Fruit fly (Drosophila melanogaster) whole organism, embryonic: ENCODE data around the gene NdufV3.
A peak's percentile ranks its signal among the peaks of the same experiment; 100 is the strongest.

Experiments used
- Abd-B ChIP-seq: fragments of 200-800 bp; sonication (Bioruptor generic); optimal IDR thresholded peaks from 2 replicates; lab custom pipeline; 2018; ENCODE audit warnings: missing biosample characterization, mild to moderate bottlenecking, missing genetic modification characterization, moderate library complexity
- Atf6 ChIP-seq: fragments of 200-800 bp; sonication (Bioruptor generic); IDR thresholded peaks from 2 replicates; pipeline ENCODE4 v1.3.6; 2022; ENCODE audit warnings: missing biosample characterization, missing genetic modification characterization
- B-H1 ChIP-seq: fragments of 200-800 bp; sonication (Bioruptor generic); IDR thresholded peaks from 3 replicates; pipeline ENCODE4 v1.3.6; 2022; ENCODE audit warnings: missing biosample characterization, missing genetic modification characterization
- CG12071 ChIP-seq: fragments of 200-800 bp; sonication (Bioruptor generic); optimal IDR thresholded peaks from 3 replicates; lab custom pipeline; 2018; ENCODE audit warnings: missing biosample characterization, mild to moderate bottlenecking, missing genetic modification characterization
- CG13894 ChIP-seq: fragments of 200-800 bp; sonication (Bioruptor generic); optimal IDR thresholded peaks from 3 replicates; lab custom pipeline; 2018; ENCODE audit warnings: missing biosample characterization, mild to moderate bottlenecking, missing genetic modification characterization, moderate library complexity
- CG15073 ChIP-seq: fragments of 200-800 bp; sonication (Bioruptor generic); optimal IDR thresholded peaks from 2 replicates; lab custom pipeline; 2016; ENCODE audit warnings: missing biosample characterization, missing genetic modification characterization
- CG15269 ChIP-seq: fragments of 200-800 bp; sonication (Bioruptor generic); optimal IDR thresholded peaks from 2 replicates; lab custom pipeline; 2018; ENCODE audit warnings: missing biosample characterization, mild to moderate bottlenecking, missing genetic modification characterization, moderate library complexity
- CG18764 ChIP-seq: fragments of 200-800 bp; sonication (Bioruptor generic); optimal IDR thresholded peaks from 3 replicates; lab custom pipeline; 2016; ENCODE audit warnings: missing biosample characterization, missing genetic modification characterization
- CG2712 ChIP-seq: fragments of 200-800 bp; optimal IDR thresholded peaks from 3 replicates; lab custom pipeline; 2019; ENCODE audit warnings: missing biosample characterization, mild to moderate bottlenecking, missing genetic modification characterization, moderate library complexity
- CG2875 ChIP-seq: fragments of 200-800 bp; sonication (Bioruptor generic); optimal IDR thresholded peaks from 2 replicates; lab custom pipeline; 2017; ENCODE audit warnings: missing biosample characterization, mild to moderate bottlenecking, missing genetic modification characterization, missing genetic modification reagents
- CG31441 ChIP-seq: fragments of 200-800 bp; sonication (Bioruptor generic); IDR thresholded peaks from 2 replicates; pipeline ENCODE4 v1.3.6; 2022; ENCODE audit warnings: missing biosample characterization, missing genetic modification characterization
- CG3281 ChIP-seq: fragments of 200-800 bp; sonication (Bioruptor generic); optimal IDR thresholded peaks from 3 replicates; lab custom pipeline; 2017; ENCODE audit warnings: missing biosample characterization, mild to moderate bottlenecking, missing genetic modification characterization
- CG3847 ChIP-seq: fragments of 200-800 bp; sonication (Bioruptor generic); IDR thresholded peaks from 2 replicates; pipeline ENCODE4 v1.3.6; 2022; ENCODE audit warnings: missing biosample characterization, missing genetic modification characterization
- CG4282 ChIP-seq: fragments of 200-800 bp; sonication (Bioruptor generic); optimal IDR thresholded peaks from 2 replicates; lab custom pipeline; 2016; ENCODE audit warnings: missing biosample characterization, missing genetic modification characterization
- Dp ChIP-seq: fragments of 200-800 bp; sonication (Bioruptor generic); optimal IDR thresholded peaks from 2 replicates; lab custom pipeline; 2018; ENCODE audit warnings: missing biosample characterization, mild to moderate bottlenecking, missing genetic modification characterization, moderate library complexity
- Dref ChIP-seq: fragments of 200-800 bp; sonication (Bioruptor generic); IDR thresholded peaks from 2 replicates; pipeline ENCODE4 v1.3.6; 2022; ENCODE audit warnings: missing biosample characterization, missing genetic modification characterization
- Ets65A ChIP-seq: fragments of 200-800 bp; sonication (Bioruptor generic); peaks from one replicate; lab custom pipeline; 2016; ENCODE audit warnings: missing biosample characterization, missing genetic modification characterization
- Gug ChIP-seq: fragments of 200-800 bp; sonication (Bioruptor generic); IDR thresholded peaks from 4 replicates; pipeline ENCODE4 v1.3.6; 2022; ENCODE audit warnings: missing biosample characterization, missing genetic modification characterization
- HmgD ChIP-seq: fragments of 200-800 bp; sonication (Bioruptor generic); optimal IDR thresholded peaks from 3 replicates; lab custom pipeline; 2016; ENCODE audit warnings: missing biosample characterization, missing genetic modification characterization
- Hr39 ChIP-seq: fragments of >200 bp; optimal IDR thresholded peaks from 2 replicates; lab custom pipeline; 2017
- Mad ChIP-seq: fragments of 200-800 bp; sonication (Bioruptor generic); optimal IDR thresholded peaks from 2 replicates; lab custom pipeline; 2016; ENCODE audit warnings: missing biosample characterization, missing genetic modification characterization
- Oaz ChIP-seq: fragments of 200-800 bp; sonication (Bioruptor generic); IDR thresholded peaks from 2 replicates; pipeline ENCODE4 v1.3.6; 2022; ENCODE audit warnings: missing biosample characterization, missing genetic modification characterization
- Ptx1 ChIP-seq: fragments of 200-800 bp; sonication (Bioruptor generic); IDR thresholded peaks from 2 replicates; pipeline ENCODE4 v1.3.6; 2022; ENCODE audit warnings: missing biosample characterization, missing genetic modification characterization
- Ssrp ChIP-seq: fragments of 200-800 bp; sonication (Bioruptor generic); optimal IDR thresholded peaks from 2 replicates; lab custom pipeline; 2018; ENCODE audit warnings: missing biosample characterization, mild to moderate bottlenecking, missing genetic modification characterization, moderate library complexity
- Vsx1 ChIP-seq: fragments of 200-800 bp; sonication (Bioruptor generic); optimal IDR thresholded peaks from 2 replicates; lab custom pipeline; 2017; ENCODE audit warnings: missing biosample characterization, mild to moderate bottlenecking, missing genetic modification characterization, missing genetic modification reagents
- Xrp1 ChIP-seq: fragments of 200-800 bp; sonication (Bioruptor generic); IDR thresholded peaks from 2 replicates; pipeline ENCODE4 v1.3.6; 2022; ENCODE audit warnings: missing biosample characterization, missing genetic modification characterization
- YL-1 ChIP-seq: fragments of 200-800 bp; sonication (Bioruptor generic); optimal IDR thresholded peaks from 3 replicates; lab custom pipeline; 2017; ENCODE audit warnings: missing biosample characterization, mild to moderate bottlenecking, missing genetic modification characterization
- amos ChIP-seq: fragments of 200-800 bp; sonication (Bioruptor generic); IDR thresholded peaks from 2 replicates; pipeline ENCODE4 v1.3.6; 2022; ENCODE audit warnings: missing biosample characterization, missing genetic modification characterization; ENCODE audit not compliant: partially characterized antibody
- br ChIP-seq: fragments of >200 bp; optimal IDR thresholded peaks from 2 replicates; lab custom pipeline; 2017
- cg ChIP-seq: fragments of 200-800 bp; sonication (Bioruptor generic); optimal IDR thresholded peaks from 3 replicates; lab custom pipeline; 2019; ENCODE audit warnings: missing biosample characterization, mild to moderate bottlenecking, missing genetic modification characterization, moderate library complexity
- da ChIP-seq: fragments of 200-800 bp; sonication (Bioruptor generic); optimal IDR thresholded peaks from 2 replicates; lab custom pipeline; 2016; ENCODE audit warnings: missing biosample characterization, missing genetic modification characterization
- disco-r ChIP-seq: fragments of 200-800 bp; sonication (Bioruptor generic); optimal IDR thresholded peaks from 2 replicates; lab custom pipeline; 2016; ENCODE audit warnings: missing biosample characterization, missing genetic modification characterization
- dmrt11E ChIP-seq: fragments of 200-800 bp; sonication (Bioruptor generic); optimal IDR thresholded peaks from 3 replicates; lab custom pipeline; 2018; ENCODE audit warnings: missing biosample characterization, mild to moderate bottlenecking, missing genetic modification characterization, moderate library complexity
- esg ChIP-seq: fragments of 200-800 bp; sonication (Bioruptor generic); conservative IDR thresholded peaks from 2 replicates; pipeline ENCODE4 v1.3.6; 2022; ENCODE audit warnings: missing biosample characterization, missing genetic modification characterization
- ewg ChIP-seq: fragments of 200-800 bp; sonication (Bioruptor generic); optimal IDR thresholded peaks from 3 replicates; lab custom pipeline; 2017; ENCODE audit warnings: mild to moderate bottlenecking, missing biosample characterization, missing genetic modification reagents, missing genetic modification characterization
- fd64A ChIP-seq: fragments of 200-800 bp; sonication (Bioruptor generic); optimal IDR thresholded peaks from 3 replicates; lab custom pipeline; 2018; ENCODE audit warnings: missing biosample characterization, mild to moderate bottlenecking, missing genetic modification characterization
- gcm ChIP-seq: fragments of 200-800 bp; sonication (Bioruptor generic); optimal IDR thresholded peaks from 2 replicates; lab custom pipeline; 2019; ENCODE audit warnings: missing biosample characterization, mild to moderate bottlenecking, missing genetic modification characterization, moderate library complexity
- gcm2 ChIP-seq: fragments of 200-800 bp; sonication (Bioruptor generic); optimal IDR thresholded peaks from 2 replicates; lab custom pipeline; 2016; ENCODE audit warnings: missing biosample characterization, missing genetic modification characterization
- grau ChIP-seq: fragments of 200-800 bp; optimal IDR thresholded peaks from 3 replicates; lab custom pipeline; 2019; ENCODE audit warnings: missing biosample characterization, mild to moderate bottlenecking, missing genetic modification characterization, moderate library complexity
- h ChIP-seq: fragments of >200 bp; optimal IDR thresholded peaks from 2 replicates; lab custom pipeline; 2017
- kni ChIP-seq: fragments of 200-800 bp; sonication (Bioruptor generic); optimal IDR thresholded peaks from 3 replicates; lab custom pipeline; 2017; ENCODE audit warnings: mild to moderate bottlenecking, missing biosample characterization, missing genetic modification reagents, missing genetic modification characterization
- knrl ChIP-seq: fragments of 200-800 bp; sonication (Bioruptor generic); IDR thresholded peaks from 3 replicates; pipeline ENCODE4 v1.3.6; 2022; ENCODE audit warnings: missing biosample characterization, missing genetic modification characterization; ENCODE audit not compliant: partially characterized antibody
- otp ChIP-seq: fragments of 200-800 bp; sonication (Bioruptor generic); IDR thresholded peaks from 3 replicates; pipeline ENCODE4, ENCODE4 v1.3.6; 2022; ENCODE audit warnings: missing biosample characterization, missing genetic modification characterization
- peb ChIP-seq: fragments of 200-800 bp; sonication (Bioruptor generic); IDR thresholded peaks from 2 replicates; pipeline ENCODE4 v1.3.6; 2022; ENCODE audit warnings: missing biosample characterization, missing genetic modification characterization
- pho ChIP-seq: fragments of 200-800 bp; sonication (Bioruptor generic); optimal IDR thresholded peaks from 2 replicates; lab custom pipeline; 2016; ENCODE audit warnings: missing biosample characterization, missing genetic modification characterization
- pros ChIP-seq: fragments of 200-800 bp; sonication (Bioruptor generic); optimal IDR thresholded peaks from 3 replicates; lab custom pipeline; 2019; ENCODE audit warnings: missing biosample characterization, mild to moderate bottlenecking, missing genetic modification characterization, moderate library complexity
- salm ChIP-seq: fragments of 200-800 bp; sonication (Bioruptor generic); optimal IDR thresholded peaks from 2 replicates; lab custom pipeline; 2018; ENCODE audit warnings: missing biosample characterization, mild to moderate bottlenecking, missing genetic modification characterization
- ssp ChIP-seq: fragments of 200-800 bp; sonication (Bioruptor generic); IDR thresholded peaks from 2 replicates; pipeline ENCODE4 v1.3.6; 2022; ENCODE audit warnings: missing biosample characterization, missing genetic modification characterization
- tio ChIP-seq: fragments of 200-800 bp; sonication (Bioruptor generic); optimal IDR thresholded peaks from 2 replicates; lab custom pipeline; 2017; ENCODE audit warnings: missing biosample characterization, missing genetic modification characterization, inconsistent platforms
- twi ChIP-seq: fragments of 200-800 bp; optimal IDR thresholded peaks from 2 replicates; lab custom pipeline; 2019; ENCODE audit warnings: missing biosample characterization, mild to moderate bottlenecking, missing genetic modification characterization, moderate library complexity
- unc-4 ChIP-seq: fragments of 200-800 bp; sonication (Bioruptor generic); IDR thresholded peaks from 2 replicates; pipeline ENCODE4 v1.3.6; 2022; ENCODE audit warnings: missing biosample characterization, missing genetic modification characterization; ENCODE audit not compliant: partially characterized antibody
- unpg ChIP-seq: fragments of 200-800 bp; sonication (Bioruptor generic); optimal IDR thresholded peaks from 3 replicates; lab custom pipeline; 2018; ENCODE audit warnings: missing biosample characterization, mild to moderate bottlenecking, missing genetic modification characterization, moderate library complexity
- wdn ChIP-seq: fragments of 200-800 bp; sonication (Bioruptor generic); IDR thresholded peaks from 2 replicates; pipeline ENCODE4 v1.3.6; 2022; ENCODE audit warnings: missing biosample characterization, missing genetic modification characterization

NdufV3 gene

DNA sequence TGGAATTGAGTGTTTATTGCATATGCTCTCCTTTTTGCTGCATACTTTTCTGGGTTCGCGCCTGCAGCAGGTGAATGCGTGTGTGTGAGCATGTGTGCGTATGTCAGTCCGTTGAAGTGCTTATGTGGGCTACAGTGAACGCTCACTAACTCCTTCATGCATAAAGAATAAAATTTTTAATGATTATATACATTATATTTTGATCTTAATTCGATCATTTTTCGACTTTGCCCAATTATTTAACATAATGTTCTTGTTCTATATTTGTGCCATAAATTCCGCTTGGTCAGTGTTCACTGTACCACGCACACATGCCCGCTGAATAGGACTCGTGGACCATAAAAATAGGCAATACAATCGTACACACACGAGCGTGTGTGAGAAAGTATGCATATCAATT lies 21.0 kb downstream of the NdufV3 start (continued):
- TF ChIP-seq unpg (GFP tag; lab: Kevin White, UChicago), result no peak
- TF ChIP-seq otp (GFP tag; lab: Robert Waterston, UW), result no peak
- no peak for TF ChIP-seq cg (GFP tag; lab: Kevin White, UChicago)
- TF ChIP-seq Ets65A, result no peak
- TF ChIP-seq dmrt11E (tag; lab: Kevin White, UChicago), result no peak
- no peak for TF ChIP-seq YL-1 (GFP tag; lab: Kevin White, UChicago)
- no peak for TF ChIP-seq salm (tag; lab: Kevin White, UChicago)
- TF ChIP-seq fd64A (GFP tag; lab: Kevin White, UChicago), result no peak
- no peak for TF ChIP-seq CG3847 (GFP tag; lab: Robert Waterston, UW)
- no peak for TF ChIP-seq Mad (GFP tag; lab: Kevin White, UChicago)
- TF ChIP-seq unc-4, result no peak
- TF ChIP-seq ssp (GFP tag; lab: Robert Waterston, UW), result peak; percentile 9; the same call in 1 of the 2 replicates
- TF ChIP-seq CG2712 (tag; lab: Kevin White, UChicago), result peak; percentile 30
- TF ChIP-seq Ssrp (tag; lab: Kevin White, UChicago), result no peak
- no peak for TF ChIP-seq ewg (GFP tag; lab: Kevin White, UChicago)
- peak; percentile 74 for TF ChIP-seq grau (tag; lab: Kevin White, UChicago)
- TF ChIP-seq da (GFP tag; lab: Kevin White, UChicago), result no peak
- no peak for TF ChIP-seq tio (GFP tag; lab: Kevin White, UChicago)
- peak; percentile 52 for TF ChIP-seq Xrp1 (GFP tag; lab: Robert Waterston, UW)
- no peak for TF ChIP-seq peb
- no peak for TF ChIP-seq twi (tag; lab: Kevin White, UChicago)
- no peak for TF ChIP-seq br
- TF ChIP-seq pho, result no peak
- no peak for TF ChIP-seq Hr39 (lab: Kevin White, UChicago)
- no peak for TF ChIP-seq CG15073 (GFP tag; lab: Kevin White, UChicago)
- TF ChIP-seq CG18764, result no peak
- TF ChIP-seq Dp, result no peak
- TF ChIP-seq Oaz (GFP tag; lab: Robert Waterston, UW), result no peak
- no peak for TF ChIP-seq CG13894
- TF ChIP-seq CG4282 (GFP tag; lab: Kevin White, UChicago), result no peak
- peak; percentile 31; the same call in 1 of the 2 replicates for TF ChIP-seq wdn (GFP tag; lab: Robert Waterston, UW)
- TF ChIP-seq gcm (GFP tag; lab: Kevin White, UChicago), result no peak
- no peak for TF ChIP-seq CG12071 (GFP tag; lab: Kevin White, UChicago)
- TF ChIP-seq disco-r (GFP tag; lab: Kevin White, UChicago), result no peak
- TF ChIP-seq Ptx1 (GFP tag; lab: Robert Waterston, UW), result peak; percentile 52; the same call in 1 of the 2 replicates
- TF ChIP-seq Vsx1 (GFP tag; lab: Kevin White, UChicago), result no peak
- no peak for TF ChIP-seq CG15269 (tag; lab: Kevin White, UChicago)
- TF ChIP-seq Atf6 (GFP tag; lab: Robert Waterston, UW), result peak; percentile 60
- TF ChIP-seq kni, result no peak
- TF ChIP-seq pros, result no peak
- no peak for TF ChIP-seq knrl (GFP tag; lab: Robert Waterston, UW)
- TF ChIP-seq Abd-B (GFP tag; lab: Kevin White, UChicago), result peak; percentile 25
- TF ChIP-seq Dref (GFP tag; lab: Robert Waterston, UW), result no peak
- no peak for TF ChIP-seq amos
- TF ChIP-seq CG31441 (GFP tag; lab: Robert Waterston, UW), result 0 out of 2 replicates have a peak, but pooled peaks have one; percentile 10
- TF ChIP-seq gcm2 (GFP tag; lab: Kevin White, UChicago), result no peak
- no peak for TF ChIP-seq HmgD (GFP tag; lab: Kevin White, UChicago)
- TF ChIP-seq B-H1 (GFP tag; lab: Robert Waterston, UW), result 0 out of 3 replicates have a peak, but pooled peaks have one; percentile 10
- no peak for TF ChIP-seq CG2875 (GFP tag; lab: Kevin White, UChicago)
- TF ChIP-seq Gug (GFP tag; lab: Robert Waterston, UW), result no peak
- TF ChIP-seq h, result no peak
- no peak for TF ChIP-seq esg (GFP tag; lab: Robert Waterston, UW)
- TF ChIP-seq CG3281 (GFP tag; lab: Kevin White, UChicago), result no peak
